Worm (Caenorhabditis elegans): Measurements from ENCODE around the gene hgrs-1.

- TF ChIP-seq pes-1 (GFP tag; IDR thresholded peaks at IDR 0.05): no peak
- TF ChIP-seq ama-1 (optimal IDR thresholded peaks at IDR 0.05): no peak
- TF ChIP-seq flt-1 (GFP tag; IDR thresholded peaks at IDR 0.05): no peak
- no peak for TF ChIP-seq tra-4 (tag; optimal IDR thresholded peaks at IDR 0.05)
- no peak for TF ChIP-seq tbx-37 (GFP tag; conservative IDR thresholded peaks at IDR 0.05)
- TF ChIP-seq hmbx-1 (tag; optimal IDR thresholded peaks at IDR 0.05): no peak
- no peak for TF ChIP-seq tbx-11 (GFP tag; IDR thresholded peaks at IDR 0.05)
- TF ChIP-seq sea-1 (GFP tag; conservative IDR thresholded peaks at IDR 0.05): no peak
- no peak for TF ChIP-seq hnd-1 (tag; optimal IDR thresholded peaks at IDR 0.05)
Observed at ce11 chrIV:8247341-8247740, 41.5 kb upstream of the hgrs-1 start.

All from whole organism, early embryonic.